Fruit fly (Drosophila melanogaster): ENCODE results near the gene bbx.

The bbx gene

DNA sequence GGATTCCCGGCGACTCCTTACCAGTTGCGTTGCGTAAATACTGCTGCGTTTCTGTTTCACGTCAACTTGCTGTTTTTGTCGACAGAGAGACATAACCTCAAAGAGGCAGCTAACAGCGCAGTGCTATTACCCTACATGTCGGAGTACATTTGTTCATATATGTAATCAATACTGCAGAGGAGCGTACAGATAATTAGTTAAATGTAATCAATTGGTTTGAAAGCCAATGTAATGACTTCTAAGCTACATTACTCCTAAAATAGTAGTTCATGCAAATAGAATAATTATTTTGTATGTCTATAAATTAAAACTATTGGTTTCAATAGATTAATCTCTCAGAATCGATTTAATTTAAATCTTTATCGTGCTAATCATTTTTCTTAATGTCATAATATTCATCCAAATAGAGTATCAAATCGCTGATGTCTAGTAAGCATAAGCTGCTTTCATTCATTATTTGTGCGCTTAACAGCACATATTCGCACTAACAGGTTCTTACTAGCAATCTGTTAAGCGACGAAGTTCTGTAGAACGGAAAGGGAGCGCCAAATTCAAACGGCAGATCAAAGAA lies 43.5 kb upstream of the bbx start, which contains the start of the genes SLIRP1 and anox (continued):
- TF ChIP-seq CG8388 (GFP tag; optimal IDR thresholded peaks at IDR 0.05) (peak; percentile 86), CG3847 (GFP tag; IDR thresholded peaks at IDR 0.05) (peak; percentile 80), CG17186 (GFP tag; optimal IDR thresholded peaks at IDR 0.05) (peak; percentile 99), nau (GFP tag; optimal IDR thresholded peaks at IDR 0.05) (peak; percentile 77), pb (GFP tag; optimal IDR thresholded peaks at IDR 0.05) (peak; percentile 23), CG31388 (GFP tag; optimal IDR thresholded peaks at IDR 0.05) (peak; percentile 47), zen2 (GFP tag; IDR thresholded peaks at IDR 0.05; ENCODE audit: partially characterized antibody) (no peak), CG4360 (GFP tag; IDR thresholded peaks at IDR 0.05) (no peak), scrt (GFP tag; optimal IDR thresholded peaks at IDR 0.05) (peak; percentile 79), amos (GFP tag; IDR thresholded peaks at IDR 0.05; ENCODE audit: partially characterized antibody) (no peak), sr (GFP tag; IDR thresholded peaks at IDR 0.05) (no peak), esg (GFP tag; conservative IDR thresholded peaks at IDR 0.05) (peak; percentile 84), CG2129 (GFP tag; IDR thresholded peaks at IDR 0.05; ENCODE audit: partially characterized antibody) (no peak), CG16815 (GFP tag; optimal IDR thresholded peaks at IDR 0.05) (peak; percentile 86), CG18011 (GFP tag; optimal IDR thresholded peaks at IDR 0.05) (peak; percentile 54), her (GFP tag; optimal IDR thresholded peaks at IDR 0.05) (peak; percentile 64), CG17359 (tag; optimal IDR thresholded peaks at IDR 0.05) (peak; percentile 80), CG10147 (GFP tag; optimal IDR thresholded peaks at IDR 0.05) (peak; percentile 92), jing (GFP tag; optimal IDR thresholded peaks at IDR 0.05) (no peak), caup (GFP tag; optimal IDR thresholded peaks at IDR 0.05; ENCODE audit: severe bottlenecking) (peak; percentile 85), disco-r (GFP tag; optimal IDR thresholded peaks at IDR 0.05) (peak; percentile 40), Max (GFP tag; optimal IDR thresholded peaks at IDR 0.05) (peak; percentile 75), Asciz (GFP tag; optimal IDR thresholded peaks at IDR 0.05) (no peak), TFAM (GFP tag; optimal IDR thresholded peaks at IDR 0.05) (peak; percentile 31), CG12391 (tag; optimal IDR thresholded peaks at IDR 0.05) (peak; percentile 93), CG34422 (GFP tag; IDR thresholded peaks at IDR 0.05) (peak; percentile 61; the same call in 2 of the 3 replicates), phol (tag; optimal IDR thresholded peaks at IDR 0.05) (peak; percentile 93), CG17612 (GFP tag; IDR thresholded peaks at IDR 0.05) (no peak), BtbVII (GFP tag; optimal IDR thresholded peaks at IDR 0.05) (peak; percentile 79), row (GFP tag; IDR thresholded peaks at IDR 0.05) (peak; percentile 96), CG8924 (tag; optimal IDR thresholded peaks at IDR 0.05) (peak; percentile 92), schlank (tag; optimal IDR thresholded peaks at IDR 0.05) (peak; percentile 67), yki (optimal IDR thresholded peaks at IDR 0.05) (no peak), CG12942 (GFP tag; optimal IDR thresholded peaks at IDR 0.05) (peak; percentile 82), CkIIα-i1 (GFP tag; IDR thresholded peaks at IDR 0.05) (no peak), slou (GFP tag; optimal IDR thresholded peaks at IDR 0.05) (peak; percentile 79), seq (GFP tag; IDR thresholded peaks at IDR 0.05) (peak; percentile 74), CG13123 (GFP tag; optimal IDR thresholded peaks at IDR 0.05) (peak; percentile 35), Dfd (GFP tag; optimal IDR thresholded peaks at IDR 0.05) (no peak), sens (GFP tag) (peak; percentile 97), pum (GFP tag; optimal IDR thresholded peaks at IDR 0.05) (peak; percentile 71), CoRest (tag; optimal IDR thresholded peaks at IDR 0.05) (peak; percentile 96), CG18599 (GFP tag; optimal IDR thresholded peaks at IDR 0.05) (peak; percentile 89), gce (GFP tag; IDR thresholded peaks at IDR 0.05) (no peak; the same call in 2 of the 3 replicates), Scr (GFP tag; IDR thresholded peaks at IDR 0.05; ENCODE audit: partially characterized antibody) (no peak), CG18619 (GFP tag; optimal IDR thresholded peaks at IDR 0.05) (peak; percentile 91), tx (GFP tag; optimal IDR thresholded peaks at IDR 0.05) (peak; percentile 69), CG9727 (GFP tag; optimal IDR thresholded peaks at IDR 0.05) (peak; percentile 92), salm (tag; optimal IDR thresholded peaks at IDR 0.05) (peak; percentile 73), CG6175 (GFP tag; IDR thresholded peaks at IDR 0.05) (no peak)

Measured in whole organism, embryonic.